Fruit fly (Drosophila melanogaster) whole organism, embryonic: ENCODE results near the gene CG7497.
A peak's percentile ranks its signal among the peaks of the same experiment; 100 is the strongest.

ENCODE experiments used
- Aef1 ChIP-seq: fragments of 200-800 bp; sonication (Bioruptor generic); IDR thresholded peaks from 3 replicates; pipeline ENCODE4 v1.3.6; 2022; ENCODE audit warnings: missing biosample characterization, missing genetic modification characterization
- Asciz ChIP-seq: fragments of 200-800 bp; sonication (Bioruptor generic); optimal IDR thresholded peaks from 2 replicates; lab custom pipeline; 2017; ENCODE audit warnings: missing biosample characterization, mild to moderate bottlenecking, missing genetic modification characterization, missing genetic modification reagents
- B-H1 ChIP-seq: fragments of 200-800 bp; sonication (Bioruptor generic); IDR thresholded peaks from 3 replicates; pipeline ENCODE4 v1.3.6; 2022; ENCODE audit warnings: missing biosample characterization, missing genetic modification characterization
- BtbVII ChIP-seq: fragments of 200-800 bp; sonication (Bioruptor generic); optimal IDR thresholded peaks from 3 replicates; lab custom pipeline; 2017; ENCODE audit warnings: missing biosample characterization, mild to moderate bottlenecking, missing genetic modification characterization
- C15 ChIP-seq: fragments of 200-800 bp; sonication (Bioruptor generic); IDR thresholded peaks from 3 replicates; pipeline ENCODE4 v1.3.6; 2022; ENCODE audit warnings: missing biosample characterization, missing genetic modification characterization
- CG11504 ChIP-seq: fragments of 200-800 bp; sonication (Bioruptor generic); optimal IDR thresholded peaks from 3 replicates; lab custom pipeline; 2019; ENCODE audit warnings: missing biosample characterization, mild to moderate bottlenecking, missing genetic modification characterization, moderate library complexity
- CG13894 ChIP-seq: fragments of 200-800 bp; sonication (Bioruptor generic); optimal IDR thresholded peaks from 3 replicates; lab custom pipeline; 2018; ENCODE audit warnings: missing biosample characterization, mild to moderate bottlenecking, missing genetic modification characterization, moderate library complexity
- CG14014 ChIP-seq: fragments of 200-800 bp; sonication (Bioruptor generic); IDR thresholded peaks from 2 replicates; pipeline ENCODE4 v1.3.6; 2022; ENCODE audit warnings: missing biosample characterization, missing genetic modification characterization
- CG15011 ChIP-seq: fragments of 200-800 bp; sonication (Bioruptor generic); optimal IDR thresholded peaks from 3 replicates; lab custom pipeline; 2018; ENCODE audit warnings: missing biosample characterization, mild to moderate bottlenecking, missing genetic modification characterization
- CG15269 ChIP-seq: fragments of 200-800 bp; sonication (Bioruptor generic); optimal IDR thresholded peaks from 2 replicates; lab custom pipeline; 2018; ENCODE audit warnings: missing biosample characterization, mild to moderate bottlenecking, missing genetic modification characterization, moderate library complexity
- CG15601 ChIP-seq: fragments of 200-800 bp; sonication (Bioruptor generic); optimal IDR thresholded peaks from 3 replicates; lab custom pipeline; 2019; ENCODE audit warnings: missing biosample characterization, mild to moderate bottlenecking, missing genetic modification characterization, moderate library complexity
- CG16815 ChIP-seq: fragments of 200-800 bp; sonication (Bioruptor generic); optimal IDR thresholded peaks from 3 replicates; lab custom pipeline; 2017; ENCODE audit warnings: missing biosample characterization, mild to moderate bottlenecking, missing genetic modification characterization
- CG31441 ChIP-seq: fragments of 200-800 bp; sonication (Bioruptor generic); IDR thresholded peaks from 2 replicates; pipeline ENCODE4 v1.3.6; 2022; ENCODE audit warnings: missing biosample characterization, missing genetic modification characterization
- CG33213 ChIP-seq: fragments of 200-800 bp; sonication (Bioruptor generic); optimal IDR thresholded peaks from 3 replicates; lab custom pipeline; 2016; ENCODE audit warnings: missing biosample characterization, missing genetic modification characterization
- CG42726 ChIP-seq: fragments of 200-800 bp; sonication (Bioruptor generic); IDR thresholded peaks from 2 replicates; pipeline ENCODE4 v1.3.6; 2022; ENCODE audit warnings: missing biosample characterization, missing genetic modification characterization; ENCODE audit not compliant: partially characterized antibody
- CG4404 ChIP-seq: fragments of 200-800 bp; sonication (Bioruptor generic); IDR thresholded peaks from 2 replicates; pipeline ENCODE4 v1.3.6; 2022; ENCODE audit warnings: missing biosample characterization, missing genetic modification characterization
- CG4707 ChIP-seq: fragments of 200-800 bp; sonication (Bioruptor generic); optimal IDR thresholded peaks from 2 replicates; lab custom pipeline; 2018; ENCODE audit warnings: missing biosample characterization, mild to moderate bottlenecking, missing genetic modification characterization, moderate library complexity
- CG6654 ChIP-seq: fragments of 200-800 bp; sonication (Bioruptor generic); optimal IDR thresholded peaks from 2 replicates; lab custom pipeline; 2017; ENCODE audit warnings: missing biosample characterization, mild to moderate bottlenecking, missing genetic modification characterization
- CG7928 ChIP-seq: fragments of 200-800 bp; sonication (Bioruptor generic); optimal IDR thresholded peaks from 2 replicates; lab custom pipeline; 2017; ENCODE audit warnings: missing biosample characterization, mild to moderate bottlenecking, missing genetic modification characterization
- CG8290 ChIP-seq, 3 experiments: fragments of 200-800 bp; sonication (Bioruptor generic); optimal IDR thresholded peaks; 2 replicates each; lab custom pipeline; 2016 to 2019; ENCODE audit warnings: missing biosample characterization in 3 of 3, missing genetic modification characterization in 3 of 3, mild to moderate bottlenecking in 2 of 3, moderate library complexity in 1 of 3
- CG8359 ChIP-seq: fragments of 200-800 bp; sonication (Bioruptor generic); optimal IDR thresholded peaks from 2 replicates; lab custom pipeline; 2017; ENCODE audit warnings: missing biosample characterization, mild to moderate bottlenecking, missing genetic modification characterization, borderline replicate concordance
- CG8478 ChIP-seq: fragments of >200 bp; optimal IDR thresholded peaks from 2 replicates; lab custom pipeline; 2018
- CG9215 ChIP-seq: fragments of 200-800 bp; sonication (Bioruptor generic); IDR thresholded peaks from 2 replicates; pipeline ENCODE4 v1.3.6; 2022; ENCODE audit warnings: missing biosample characterization, missing genetic modification characterization
- CG9609 ChIP-seq: fragments of 200-800 bp; sonication (Bioruptor generic); optimal IDR thresholded peaks from 3 replicates; lab custom pipeline; 2016; ENCODE audit warnings: missing biosample characterization, missing genetic modification characterization
- D19B ChIP-seq: fragments of 200-800 bp; sonication (Bioruptor generic); optimal IDR thresholded peaks from 2 replicates; lab custom pipeline; 2017; ENCODE audit warnings: missing biosample characterization, mild to moderate bottlenecking, missing genetic modification characterization
- H2.0 ChIP-seq: fragments of 200-800 bp; sonication (Bioruptor generic); IDR thresholded peaks from 2 replicates; pipeline ENCODE4 v1.3.6; 2022; ENCODE audit warnings: missing biosample characterization, missing genetic modification characterization
- Hmr ChIP-seq: fragments of 200-800 bp; sonication (Bioruptor generic); optimal IDR thresholded peaks from 3 replicates; lab custom pipeline; 2017; ENCODE audit warnings: mild to moderate bottlenecking, missing biosample characterization, missing genetic modification reagents, missing genetic modification characterization
- NC2β ChIP-seq: fragments of 200-800 bp; sonication (Bioruptor generic); optimal IDR thresholded peaks from 2 replicates; lab custom pipeline; 2016; ENCODE audit warnings: missing biosample characterization, missing genetic modification characterization
- NK7.1 ChIP-seq: fragments of 200-800 bp; sonication (Bioruptor generic); optimal IDR thresholded peaks from 3 replicates; lab custom pipeline; 2016; ENCODE audit warnings: missing biosample characterization, missing genetic modification characterization
- Nf-YB ChIP-seq: fragments of 200-800 bp; sonication (Bioruptor generic); optimal IDR thresholded peaks from 3 replicates; lab custom pipeline; 2019; ENCODE audit warnings: missing biosample characterization, mild to moderate bottlenecking, missing genetic modification characterization, moderate library complexity
- Rfx ChIP-seq: fragments of 200-800 bp; sonication (Bioruptor generic); IDR thresholded peaks from 2 replicates; pipeline ENCODE4 v1.3.6; 2022; ENCODE audit warnings: missing biosample characterization, missing genetic modification characterization
- Sin3A ChIP-seq: fragments of >200 bp; optimal IDR thresholded peaks from 2 replicates; lab custom pipeline; 2018
- Six4 ChIP-seq: fragments of 200-800 bp; sonication (Bioruptor generic); optimal IDR thresholded peaks from 2 replicates; lab custom pipeline; 2016; ENCODE audit warnings: missing biosample characterization, missing genetic modification characterization
- aop ChIP-seq: fragments of 200-800 bp; sonication (Bioruptor generic); IDR thresholded peaks from 2 replicates; pipeline ENCODE4 v1.3.6; 2022; ENCODE audit warnings: missing biosample characterization, missing genetic modification characterization
- bigmax ChIP-seq: fragments of 200-800 bp; sonication (Bioruptor generic); optimal IDR thresholded peaks from 2 replicates; lab custom pipeline; 2018; ENCODE audit warnings: missing biosample characterization, mild to moderate bottlenecking, missing genetic modification characterization
- bowl ChIP-seq: fragments of 200-800 bp; sonication (Bioruptor generic); IDR thresholded peaks from 2 replicates; pipeline ENCODE4 v1.3.6; 2022; ENCODE audit warnings: missing biosample characterization, missing genetic modification characterization
- corto ChIP-seq: fragments of 200-800 bp; sonication (Bioruptor generic); optimal IDR thresholded peaks from 2 replicates; lab custom pipeline; 2016; ENCODE audit warnings: missing biosample characterization, mild to moderate bottlenecking, missing genetic modification characterization, moderate library complexity
- gem ChIP-seq: fragments of 200-800 bp; sonication (Bioruptor generic); optimal IDR thresholded peaks from 2 replicates; lab custom pipeline; 2019; ENCODE audit warnings: missing biosample characterization, mild to moderate bottlenecking, missing genetic modification characterization, moderate library complexity
- ham ChIP-seq: fragments of 200-800 bp; sonication (Bioruptor generic); IDR thresholded peaks from 2 replicates; pipeline ENCODE4 v1.3.6; 2022; ENCODE audit warnings: missing biosample characterization, missing genetic modification characterization
- lov ChIP-seq, 2 experiments: fragments of 200-800 bp in 1 of 2; fragments of >200 bp in 1 of 2; sonication (Bioruptor generic) in 1 of 2; IDR thresholded peaks in 1 of 2; optimal IDR thresholded peaks in 1 of 2; 2 replicates in 1 of 2; 3 replicates in 1 of 2; pipeline versions ENCODE4 v1.3.6 to Lab custom; 2017 to 2022; ENCODE audit warnings: missing biosample characterization in 1 of 2, missing genetic modification characterization in 1 of 2
- maf-S ChIP-seq: fragments of 200-800 bp; sonication (Bioruptor generic); optimal IDR thresholded peaks from 2 replicates; lab custom pipeline; 2016; ENCODE audit warnings: missing biosample characterization, missing genetic modification characterization
- mirr ChIP-seq: fragments of 200-800 bp; sonication (Bioruptor generic); optimal IDR thresholded peaks from 3 replicates; lab custom pipeline; 2018; ENCODE audit warnings: missing biosample characterization, mild to moderate bottlenecking, missing genetic modification characterization
- peb ChIP-seq: fragments of 200-800 bp; sonication (Bioruptor generic); IDR thresholded peaks from 2 replicates; pipeline ENCODE4 v1.3.6; 2022; ENCODE audit warnings: missing biosample characterization, missing genetic modification characterization
- pum ChIP-seq: fragments of 200-800 bp; sonication (Bioruptor generic); optimal IDR thresholded peaks from 2 replicates; lab custom pipeline; 2016; ENCODE audit warnings: missing biosample characterization, missing genetic modification characterization
- seq ChIP-seq: fragments of 200-800 bp; sonication (Bioruptor generic); IDR thresholded peaks from 2 replicates; pipeline ENCODE4 v1.3.6; 2022; ENCODE audit warnings: missing biosample characterization, missing genetic modification characterization
- tna ChIP-seq: fragments of 200-800 bp; sonication (Bioruptor generic); IDR thresholded peaks from 2 replicates; pipeline ENCODE4 v1.3.6; 2022; ENCODE audit warnings: missing biosample characterization, missing genetic modification characterization; ENCODE audit not compliant: partially characterized antibody
- unpg ChIP-seq: fragments of 200-800 bp; sonication (Bioruptor generic); optimal IDR thresholded peaks from 3 replicates; lab custom pipeline; 2018; ENCODE audit warnings: missing biosample characterization, mild to moderate bottlenecking, missing genetic modification characterization, moderate library complexity
- z ChIP-seq: fragments of 200-800 bp; sonication (Bioruptor generic); IDR thresholded peaks from 3 replicates; pipeline ENCODE4 v1.3.6; 2022; ENCODE audit warnings: missing biosample characterization, missing genetic modification characterization

The CG7497 gene

DNA sequence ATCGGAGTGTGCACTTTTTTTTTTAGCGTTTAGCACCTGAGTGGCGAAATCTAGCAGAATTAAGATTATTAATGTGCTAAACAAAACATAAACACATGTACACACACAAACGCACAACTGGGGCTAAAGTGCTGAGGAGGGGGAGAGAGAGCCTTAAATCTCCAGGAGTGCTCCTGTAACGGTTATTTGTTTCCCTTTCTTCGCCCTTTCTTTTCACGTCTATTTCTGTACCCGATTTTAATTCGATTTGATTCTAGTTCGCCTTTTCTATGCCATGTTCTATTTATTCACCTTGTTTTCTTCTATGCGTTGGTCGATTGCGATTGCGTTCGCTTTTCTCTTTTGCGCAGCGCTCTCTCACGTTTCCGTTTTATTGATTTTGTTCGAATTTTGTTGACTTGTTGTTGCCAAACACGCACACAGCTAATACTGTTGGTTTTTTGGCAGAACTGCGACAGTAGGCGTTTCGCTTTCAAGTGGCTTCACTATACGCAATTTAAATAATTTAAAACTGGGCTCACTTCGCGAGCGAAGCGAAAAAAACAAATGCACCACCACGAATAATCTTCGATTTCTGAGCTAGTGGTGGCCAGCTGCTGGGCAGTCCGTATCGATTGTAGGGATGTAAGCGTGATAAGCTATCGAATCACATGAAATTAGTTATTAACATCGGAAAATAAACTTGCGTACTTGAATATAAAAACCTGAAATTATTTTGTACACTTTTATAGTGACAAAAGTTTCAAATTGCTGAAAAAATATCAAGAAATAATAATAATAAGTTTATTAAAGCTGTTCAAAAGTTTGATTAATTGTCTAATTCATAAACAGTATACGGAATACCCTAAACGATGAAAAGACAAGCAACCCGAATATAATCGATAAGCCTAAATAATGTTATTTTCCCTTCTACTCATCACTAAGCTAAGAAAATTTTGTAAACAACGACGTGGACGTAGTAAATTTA is 20.7 kb downstream of the CG7497 start, which contains the start of the genes Krn, Ndfip and CG7484 (continued):
- no peak for TF ChIP-seq z (GFP tag; lab: Robert Waterston, UW)
- TF ChIP-seq tna: peak; percentile 85
- TF ChIP-seq mirr: peak; percentile 71
- peak; percentile 84 for TF ChIP-seq CG16815 (GFP tag; lab: Kevin White, UChicago)
- peak; percentile 72 for TF ChIP-seq Nf-YB (GFP tag; lab: Kevin White, UChicago)
- TF ChIP-seq corto (GFP tag; lab: Kevin White, UChicago): peak; percentile 61
- TF ChIP-seq NC2β: peak; percentile 32
- peak; percentile 65 for TF ChIP-seq H2.0
- peak; percentile 96 for TF ChIP-seq gem (tag; lab: Kevin White, UChicago)
- TF ChIP-seq CG31441: peak; percentile 87
- no peak for TF ChIP-seq lov (optimal IDR thresholded peaks at IDR 0.05; lab: Kevin White, UChicago)
- no peak for TF ChIP-seq lov (GFP tag; IDR thresholded peaks at IDR 0.05; lab: Robert Waterston, UW)
- peak; percentile 62 for TF ChIP-seq maf-S
- no peak for TF ChIP-seq CG4707 (GFP tag; lab: Kevin White, UChicago)
- TF ChIP-seq CG7928: peak; percentile 55
- TF ChIP-seq aop: no peak
- TF ChIP-seq CG8359: no peak
- peak; percentile 88 for TF ChIP-seq Hmr (GFP tag; lab: Kevin White, UChicago)
- TF ChIP-seq NK7.1 (GFP tag; lab: Kevin White, UChicago): peak; percentile 17
- TF ChIP-seq CG33213 (GFP tag; lab: Kevin White, UChicago): peak; percentile 71
- peak; percentile 91 for TF ChIP-seq CG15269 (tag; lab: Kevin White, UChicago)
- no peak; the same call in 2 of the 3 replicates for TF ChIP-seq C15
- TF ChIP-seq ham: 0 out of 2 replicates have a peak, but pooled peaks have one; percentile 59
- 0 out of 2 replicates have a peak, but pooled peaks have one; percentile 41 for TF ChIP-seq peb
- peak; percentile 26 for TF ChIP-seq Asciz (GFP tag; lab: Kevin White, UChicago)
- TF ChIP-seq BtbVII (GFP tag; lab: Kevin White, UChicago): peak; percentile 36
- peak; percentile 67 for TF ChIP-seq D19B (GFP tag; lab: Kevin White, UChicago)
- TF ChIP-seq Rfx (GFP tag; lab: Robert Waterston, UW): peak; percentile 93
- peak; percentile 80 for TF ChIP-seq CG9609 (GFP tag; lab: Kevin White, UChicago)
- peak; percentile 86 for TF ChIP-seq unpg (GFP tag; lab: Kevin White, UChicago)
- peak; percentile 89 for TF ChIP-seq CG4404 (GFP tag; lab: Robert Waterston, UW)
- TF ChIP-seq bowl (GFP tag; lab: Robert Waterston, UW): no peak
- peak; percentile 16 for TF ChIP-seq Sin3A (lab: Kevin White, UChicago)
- peak; percentile 73 for TF ChIP-seq seq
- peak; percentile 89 for TF ChIP-seq CG15601
- TF ChIP-seq CG8478 (lab: Kevin White, UChicago): no peak
- TF ChIP-seq CG14014 (GFP tag; lab: Robert Waterston, UW): peak; percentile 82
- peak; percentile 90 for TF ChIP-seq CG11504 (tag; lab: Kevin White, UChicago)
- peak; percentile 81 for TF ChIP-seq CG8290 (GFP tag; optimal IDR thresholded peaks at IDR 0.05; lab: Kevin White, UChicago)
- peak; percentile 30 to 77 for TF ChIP-seq CG8290 (tag; optimal IDR thresholded peaks at IDR 0.05; lab: Kevin White, UChicago)
- peak; percentile 90 for TF ChIP-seq CG42726 (GFP tag; lab: Robert Waterston, UW)
- TF ChIP-seq bigmax (GFP tag; lab: Kevin White, UChicago): no peak
- peak; percentile 90 for TF ChIP-seq CG13894 (tag; lab: Kevin White, UChicago)
- peak; percentile 49 for TF ChIP-seq CG6654 (GFP tag; lab: Kevin White, UChicago)
- peak; percentile 77 for TF ChIP-seq Six4 (GFP tag; lab: Kevin White, UChicago)
- peak; percentile 91 for TF ChIP-seq CG9215
- peak; percentile 75 for TF ChIP-seq CG15011
- peak; percentile 83 for TF ChIP-seq pum (GFP tag; lab: Kevin White, UChicago)
- peak; percentile 85 for TF ChIP-seq Aef1 (GFP tag; lab: Robert Waterston, UW)
- TF ChIP-seq B-H1 (GFP tag; lab: Robert Waterston, UW): peak; percentile 68
